Worm (Caenorhabditis elegans) whole organism, late embryonic: ENCODE data around the gene K05B2.2.

Experiments
- pqm-1 ChIP-seq: sonication (generic microtip); optimal IDR thresholded peaks from 2 replicates; lab custom pipeline; 2016; ENCODE audit warnings: missing genetic modification characterization, missing compliant biosample characterization
- pros-1 ChIP-seq: fragments of 150-350 bp; optimal IDR thresholded peaks from 2 replicates; lab custom pipeline; 2014; ENCODE audit warnings: missing biosample characterization, missing genetic modification reagents, missing genetic modification characterization

DNA sequence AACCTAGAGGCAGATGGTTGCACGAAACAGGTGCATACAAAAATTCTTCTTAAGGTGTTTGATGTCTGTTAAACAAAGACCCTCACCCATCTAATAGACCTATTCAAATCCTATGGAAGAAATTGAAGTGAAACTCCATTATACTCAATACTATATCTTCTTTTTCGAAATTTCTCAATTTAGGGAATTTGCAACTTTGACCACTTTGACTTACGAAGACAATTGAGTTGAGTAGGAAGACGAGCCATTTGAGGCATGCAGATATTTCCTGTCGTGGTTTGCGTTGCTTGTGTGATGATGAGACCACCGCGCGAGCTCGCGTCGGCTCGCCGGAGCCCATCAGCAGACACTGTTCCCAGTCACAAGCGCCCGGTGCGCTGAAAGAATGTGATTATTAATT lies 35.2 kb upstream of the K05B2.2 start:
- TF ChIP-seq pros-1 (tag; lab: Kevin White, UChicago) (no peak), pqm-1 (tag; lab: Kevin White, UChicago) (no peak)
